Worm (Caenorhabditis elegans) whole organism, young adult: ENCODE measurements around the gene R06F6.12.

Experiments used
- F22D6.2 ChIP-seq: sonication (generic microtip); optimal IDR thresholded peaks from 2 replicates; lab custom pipeline; 2016; ENCODE audit warnings: mild to moderate bottlenecking, missing genetic modification characterization, missing compliant biosample characterization
- F23B12.7 ChIP-seq: sonication (generic microtip); optimal IDR thresholded peaks from 2 replicates; lab custom pipeline; 2017; ENCODE audit warnings: missing genetic modification characterization, mild to moderate bottlenecking, missing compliant biosample characterization, antibody characterized with exemption, moderate library complexity; ENCODE audit not compliant: insufficient read depth
- F55B11.4 ChIP-seq: sonication (generic microtip); optimal IDR thresholded peaks from 2 replicates; lab custom pipeline; 2016; ENCODE audit warnings: missing compliant biosample characterization, missing genetic modification characterization, borderline replicate concordance; ENCODE audit not compliant: insufficient read depth
- F57A8.1 ChIP-seq: fragments of 200-800 bp; sonication (Bioruptor generic); optimal IDR thresholded peaks from 2 replicates; lab custom pipeline; 2018; ENCODE audit warnings: mild to moderate bottlenecking, missing genetic modification characterization, moderate library complexity, missing compliant biosample characterization
- K12H6.12 ChIP-seq: fragments of 200-800 bp; sonication (Bioruptor generic); optimal IDR thresholded peaks from 2 replicates; lab custom pipeline; 2018; ENCODE audit warnings: mild to moderate bottlenecking, missing genetic modification characterization, missing compliant biosample characterization
- Y95B8A.8 ChIP-seq: fragments of 200-800 bp; sonication (Bioruptor generic); IDR thresholded peaks from 2 replicates; pipeline ENCODE4 v1.3.6; 2022; ENCODE audit warnings: missing genetic modification reagents, missing genetic modification characterization, missing compliant biosample characterization
- ZK185.1 ChIP-seq: sonication (generic microtip); optimal IDR thresholded peaks from 2 replicates; lab custom pipeline; 2016; ENCODE audit warnings: mild to moderate bottlenecking, missing genetic modification characterization, missing compliant biosample characterization; ENCODE audit not compliant: poor library complexity, severe bottlenecking
- ama-1 ChIP-seq, 3 experiments: fragments of 150-350 bp in 1 of 3; sonication (generic microtip) in 2 of 3; optimal IDR thresholded peaks; 2 replicates each; lab custom pipeline; 2014 to 2018; ENCODE audit warnings: missing biosample characterization in 2 of 3, missing genetic modification characterization in 2 of 3, missing genetic modification reagents in 2 of 3
- athp-1 ChIP-seq: sonication (generic microtip); optimal IDR thresholded peaks from 2 replicates; lab custom pipeline; 2017; ENCODE audit warnings: mild to moderate bottlenecking, missing genetic modification characterization, missing compliant biosample characterization
- attf-5 ChIP-seq: fragments of 200-800 bp; sonication (Bioruptor generic); optimal IDR thresholded peaks from 2 replicates; lab custom pipeline; 2018; ENCODE audit warnings: mild to moderate bottlenecking, missing genetic modification characterization, missing compliant biosample characterization
- bed-2 ChIP-seq: fragments of 200-800 bp; sonication (Bioruptor generic); IDR thresholded peaks from 2 replicates; pipeline ENCODE4 v1.3.6; 2022; ENCODE audit warnings: missing genetic modification reagents, missing genetic modification characterization, missing compliant biosample characterization
- cebp-2 ChIP-seq: fragments of 200-800 bp; sonication (Bioruptor generic); IDR thresholded peaks from 2 replicates; pipeline ENCODE4 v1.3.6; 2022; ENCODE audit warnings: missing genetic modification characterization, missing compliant biosample characterization
- ceh-27 ChIP-seq: fragments of 200-800 bp; sonication (Bioruptor generic); optimal IDR thresholded peaks from 2 replicates; lab custom pipeline; 2018; ENCODE audit warnings: mild to moderate bottlenecking, missing genetic modification characterization, moderate library complexity, missing compliant biosample characterization
- ceh-40 ChIP-seq: fragments of 200-800 bp; sonication (Bioruptor generic); IDR thresholded peaks from 2 replicates; pipeline ENCODE4 v1.3.6; 2022; ENCODE audit warnings: missing genetic modification characterization, missing compliant biosample characterization
- ceh-58 ChIP-seq: fragments of 200-800 bp; sonication (Bioruptor generic); IDR thresholded peaks from 2 replicates; pipeline ENCODE4 v1.3.6; 2022; ENCODE audit warnings: missing genetic modification characterization, missing compliant biosample characterization
- chd-7 ChIP-seq: sonication (generic microtip); optimal IDR thresholded peaks from 2 replicates; lab custom pipeline; 2016; ENCODE audit warnings: mild to moderate bottlenecking, missing genetic modification characterization, moderate library complexity, missing compliant biosample characterization
- dpff-1 ChIP-seq: sonication (generic microtip); optimal IDR thresholded peaks from 2 replicates; lab custom pipeline; 2017; ENCODE audit warnings: mild to moderate bottlenecking, missing genetic modification characterization, missing compliant biosample characterization
- dpl-1 ChIP-seq: fragments of 150-350 bp; optimal IDR thresholded peaks from 2 replicates; lab custom pipeline; 2014; ENCODE audit warnings: missing biosample characterization, missing genetic modification reagents, missing genetic modification characterization
- efl-1 ChIP-seq: fragments of 150-350 bp; optimal IDR thresholded peaks from 2 replicates; lab custom pipeline; 2014; ENCODE audit warnings: missing biosample characterization, missing genetic modification reagents, missing genetic modification characterization
- gei-17 ChIP-seq: fragments of 200-800 bp; sonication (Bioruptor generic); optimal IDR thresholded peaks from 2 replicates; lab custom pipeline; 2018; ENCODE audit warnings: mild to moderate bottlenecking, missing genetic modification characterization, missing compliant biosample characterization
- lag-1 ChIP-seq: fragments of 200-800 bp; sonication (Bioruptor generic); IDR thresholded peaks from 2 replicates; pipeline ENCODE4 v1.3.6; 2022; ENCODE audit warnings: missing genetic modification reagents, missing genetic modification characterization, missing compliant biosample characterization
- lsl-1 ChIP-seq: fragments of 200-800 bp; sonication (Bioruptor generic); optimal IDR thresholded peaks from 2 replicates; lab custom pipeline; 2018; ENCODE audit warnings: mild to moderate bottlenecking, missing genetic modification characterization, moderate library complexity, missing compliant biosample characterization
- lsy-27 ChIP-seq: sonication (generic microtip); optimal IDR thresholded peaks from 2 replicates; lab custom pipeline; 2017; ENCODE audit warnings: missing genetic modification characterization, mild to moderate bottlenecking, missing compliant biosample characterization, antibody characterized with exemption, missing genotype, borderline replicate concordance; ENCODE audit not compliant: insufficient read depth
- mcd-1 ChIP-seq: fragments of 200-800 bp; sonication (Bioruptor generic); IDR thresholded peaks from 2 replicates; pipeline ENCODE4 v1.3.6; 2022; ENCODE audit warnings: missing genetic modification reagents, missing genetic modification characterization, missing compliant biosample characterization
- mes-4 ChIP-seq: sonication (generic microtip); optimal IDR thresholded peaks from 2 replicates; lab custom pipeline; 2016; ENCODE audit warnings: missing genotype, missing genetic modification characterization, missing compliant biosample characterization
- nhr-120 ChIP-seq: fragments of 200-800 bp; sonication (Bioruptor generic); IDR thresholded peaks from 2 replicates; pipeline ENCODE4 v1.3.6; 2022; ENCODE audit warnings: missing genetic modification characterization, missing compliant biosample characterization
- nhr-179 ChIP-seq: sonication (generic microtip); optimal IDR thresholded peaks from 2 replicates; lab custom pipeline; 2016; ENCODE audit warnings: mild to moderate bottlenecking, missing genetic modification characterization, missing compliant biosample characterization
- nhr-90 ChIP-seq: sonication (generic microtip); optimal IDR thresholded peaks from 2 replicates; lab custom pipeline; 2016; ENCODE audit warnings: missing genotype, mild to moderate bottlenecking, missing genetic modification characterization, missing compliant biosample characterization
- pha-4 ChIP-seq: fragments of 150-350 bp; sonication (generic microtip); optimal IDR thresholded peaks from 2 replicates; lab custom pipeline; 2014; ENCODE audit warnings: missing biosample characterization, missing genetic modification reagents, missing genetic modification characterization
- rcor-1 ChIP-seq: fragments of 200-800 bp; sonication (Bioruptor generic); IDR thresholded peaks from 2 replicates; pipeline ENCODE4 v1.3.6; 2022; ENCODE audit warnings: missing genetic modification reagents, missing genetic modification characterization, missing compliant biosample characterization
- sea-2 ChIP-seq: fragments of 200-800 bp; sonication (Bioruptor generic); IDR thresholded peaks from 2 replicates; pipeline ENCODE4 v1.3.6; 2022; ENCODE audit warnings: missing genetic modification characterization, missing compliant biosample characterization
- snpc-4 ChIP-seq, 5 experiments: fragments of 150-350 bp in 1 of 5; sonication (generic microtip) in 4 of 5; optimal IDR thresholded peaks; 2 replicates each; lab custom pipeline; 2014 to 2018; ENCODE audit warnings: missing genetic modification characterization in 5 of 5, missing biosample characterization in 3 of 5, antibody characterized with exemption in 2 of 5, mild to moderate bottlenecking in 2 of 5, missing compliant biosample characterization in 2 of 5, missing genotype in 2 of 5, moderate library complexity in 2 of 5, missing genetic modification reagents in 1 of 5
- somi-1 ChIP-seq: fragments of 200-800 bp; sonication (Bioruptor generic); optimal IDR thresholded peaks from 2 replicates; lab custom pipeline; 2018; ENCODE audit warnings: mild to moderate bottlenecking, missing genetic modification characterization, missing compliant biosample characterization
- sptf-2 ChIP-seq: fragments of 200-800 bp; sonication (Bioruptor generic); optimal IDR thresholded peaks from 2 replicates; lab custom pipeline; 2018; ENCODE audit warnings: mild to moderate bottlenecking, missing genetic modification characterization, missing compliant biosample characterization
- tbp1 ChIP-seq: fragments of 200-800 bp; sonication (Bioruptor generic); optimal IDR thresholded peaks from 2 replicates; lab custom pipeline; 2018; ENCODE audit warnings: mild to moderate bottlenecking, missing genetic modification characterization, missing compliant biosample characterization
- tbx-9 ChIP-seq: sonication (generic microtip); optimal IDR thresholded peaks from 2 replicates; lab custom pipeline; 2016; ENCODE audit warnings: borderline replicate concordance, missing genetic modification characterization, inconsistent platforms, missing compliant biosample characterization
- zfh-2 ChIP-seq: fragments of 200-800 bp; sonication (Bioruptor generic); conservative IDR thresholded peaks from 2 replicates; pipeline ENCODE4 v1.3.6; 2022; ENCODE audit warnings: missing genetic modification reagents, missing genetic modification characterization, missing compliant biosample characterization
- ztf-18 ChIP-seq: sonication (generic microtip); optimal IDR thresholded peaks from 2 replicates; lab custom pipeline; 2016; ENCODE audit warnings: missing genotype, mild to moderate bottlenecking, missing genetic modification characterization, missing compliant biosample characterization

R06F6.12 gene

ce11 chrII:10805437-10805836 is 18.4 kb downstream of the R06F6.12 start, which contains the start of gene ceh-62:
ceh-62 (plus strand) TSS chrII:10805737.
- TF ChIP-seq snpc-4 (GFP tag; optimal IDR thresholded peaks at IDR 0.05; lab: Kevin White, UChicago) (no peak), snpc-4 (tag; optimal IDR thresholded peaks at IDR 0.05; lab: Kevin White, UChicago) (no peak), tbp1 (no peak), F57A8.1 (GFP tag; lab: Kevin White, UChicago) (no peak), ceh-58 (GFP tag; lab: Robert Waterston, UW) (no peak), F23B12.7 (no peak), dpff-1 (no peak), mcd-1 (GFP tag; lab: Robert Waterston, UW) (no peak), lag-1 (GFP tag; lab: Robert Waterston, UW) (no peak), K12H6.12 (no peak), gei-17 (GFP tag; lab: Kevin White, UChicago) (no peak)

- TF ChIP-seq K12H6.12 (no peak), lag-1 (GFP tag; lab: Robert Waterston, UW) (no peak), cebp-2 (GFP tag; lab: Robert Waterston, UW) (no peak), ZK185.1 (tag; lab: Kevin White, UChicago) (no peak), athp-1 (tag; lab: Kevin White, UChicago) (no peak), F22D6.2 (tag; lab: Kevin White, UChicago) (no peak), Y95B8A.8 (GFP tag; lab: Robert Waterston, UW) (no peak), rcor-1 (GFP tag; lab: Robert Waterston, UW) (no peak), sptf-2 (GFP tag; lab: Kevin White, UChicago) (no peak), F55B11.4 (tag; lab: Kevin White, UChicago) (no peak), ztf-18 (tag; lab: Kevin White, UChicago) (no peak), pha-4 (tag; lab: Kevin White, UChicago) (no peak), nhr-179 (tag; lab: Kevin White, UChicago) (no peak), mes-4 (tag; lab: Kevin White, UChicago) (no peak)
These were observed 19.0 kb downstream of the R06F6.12 start for ce11 chrII:10804907-10805306.

- TF ChIP-seq sptf-2 (GFP tag; lab: Kevin White, UChicago) (no peak), sea-2 (GFP tag; lab: Robert Waterston, UW) (no peak), attf-5 (GFP tag; lab: Kevin White, UChicago) (no peak), dpl-1 (GFP tag; lab: Kevin White, UChicago) (no peak), ceh-27 (no peak), lsy-27 (tag; lab: Kevin White, UChicago) (no peak), tbx-9 (tag; lab: Kevin White, UChicago) (no peak), snpc-4 (GFP tag; optimal IDR thresholded peaks at IDR 0.05; lab: Kevin White, UChicago) (no peak), snpc-4 (tag; optimal IDR thresholded peaks at IDR 0.05; lab: Kevin White, UChicago) (no peak), ceh-40 (GFP tag; lab: Robert Waterston, UW) (no peak), lsl-1 (GFP tag; lab: Kevin White, UChicago) (no peak), efl-1 (GFP tag; lab: Kevin White, UChicago) (no peak), nhr-90 (tag; lab: Kevin White, UChicago) (no peak), nhr-120 (GFP tag; lab: Robert Waterston, UW) (no peak), ama-1 (optimal IDR thresholded peaks at IDR 0.05; lab: Kevin White, UChicago) (no peak), ama-1 (GFP tag; optimal IDR thresholded peaks at IDR 0.05; lab: Kevin White, UChicago) (no peak), zfh-2 (GFP tag; lab: Robert Waterston, UW) (no peak), chd-7 (tag; lab: Kevin White, UChicago) (no peak), bed-2 (no peak), rcor-1 (GFP tag; lab: Robert Waterston, UW) (no peak), ceh-58 (GFP tag; lab: Robert Waterston, UW) (no peak), somi-1 (GFP tag; lab: Kevin White, UChicago) (no peak)
- TF ChIP-seq, all 124 proteins: peak for 0
These were observed 19.4 kb downstream of the R06F6.12 start for ce11 chrII:10804442-10804841.
